Worm (Caenorhabditis elegans) whole organism, L3 larva: Measurements from ENCODE around the gene nspe-6.

Experiments used
- R02D3.7 ChIP-seq: fragments of 150-350 bp; optimal IDR thresholded peaks from 2 replicates; lab custom pipeline; 2014; ENCODE audit warnings: missing biosample characterization, missing genetic modification characterization
- ZK546.5 ChIP-seq: sonication (generic microtip); optimal IDR thresholded peaks from 2 replicates; lab custom pipeline; 2017; ENCODE audit warnings: missing biosample characterization, missing genetic modification characterization
- aly-2 ChIP-seq: fragments of 150-350 bp; optimal IDR thresholded peaks from 2 replicates; lab custom pipeline; 2014; ENCODE audit warnings: missing biosample characterization, missing genetic modification characterization
- ama-1 ChIP-seq: fragments of 150-350 bp; optimal IDR thresholded peaks from 2 replicates; lab custom pipeline; 2018
- ceh-16 ChIP-seq: sonication (generic microtip); optimal IDR thresholded peaks from 2 replicates; lab custom pipeline; 2017; ENCODE audit warnings: missing biosample characterization, missing genetic modification characterization
- ceh-28 ChIP-seq: fragments of 150-350 bp; optimal IDR thresholded peaks from 2 replicates; lab custom pipeline; 2014; ENCODE audit warnings: missing biosample characterization, missing genetic modification reagents, missing genetic modification characterization
- ceh-82 ChIP-seq: fragments of 150-350 bp; optimal IDR thresholded peaks from 2 replicates; lab custom pipeline; 2014; ENCODE audit warnings: missing biosample characterization, missing genetic modification characterization
- ceh-9 ChIP-seq: sonication (generic microtip); optimal IDR thresholded peaks from 2 replicates; lab custom pipeline; 2018; ENCODE audit warnings: missing biosample characterization, missing genetic modification characterization
- daf-12 ChIP-seq: fragments of 150-350 bp; optimal IDR thresholded peaks from 2 replicates; lab custom pipeline; 2014; ENCODE audit warnings: missing biosample characterization, missing genetic modification reagents, missing genetic modification characterization
- egl-27 ChIP-seq: sonication (generic microtip); optimal IDR thresholded peaks from 4 replicates; lab custom pipeline; 2017; ENCODE audit warnings: missing biosample characterization, missing genetic modification reagents, missing genetic modification characterization
- egl-5 ChIP-seq: fragments of 150-350 bp; optimal IDR thresholded peaks from 2 replicates; lab custom pipeline; 2017; ENCODE audit warnings: missing biosample characterization, missing genetic modification reagents, missing genetic modification characterization, inconsistent platforms
- elt-1 ChIP-seq: fragments of 150-350 bp; optimal IDR thresholded peaks from 2 replicates; lab custom pipeline; 2014; ENCODE audit warnings: missing biosample characterization, missing genetic modification characterization
- elt-2 ChIP-seq: sonication (generic microtip); optimal IDR thresholded peaks from 2 replicates; lab custom pipeline; 2016; ENCODE audit warnings: missing genetic modification reagents, mild to moderate bottlenecking, missing genetic modification characterization, missing compliant biosample characterization
- elt-3 ChIP-seq, 3 experiments: fragments of 150-350 bp in 1 of 3; sonication (generic microtip) in 2 of 3; optimal IDR thresholded peaks; 2 replicates in 2 of 3; 4 replicates in 1 of 3; lab custom pipeline; 2014 to 2017; ENCODE audit warnings: missing biosample characterization in 3 of 3, missing genetic modification characterization in 3 of 3
- eor-1 ChIP-seq, 2 experiments: fragments of 150-350 bp; optimal IDR thresholded peaks; 2 replicates each; lab custom pipeline; 2014 to 2018; ENCODE audit warnings: missing biosample characterization in 2 of 2, missing genetic modification characterization in 2 of 2
- fkh-2 ChIP-seq: fragments of 150-350 bp; optimal IDR thresholded peaks from 2 replicates; lab custom pipeline; 2014; ENCODE audit warnings: missing biosample characterization, missing genetic modification reagents, missing genetic modification characterization
- hmg-11 ChIP-seq: sonication (generic microtip); optimal IDR thresholded peaks from 2 replicates; lab custom pipeline; 2016; ENCODE audit warnings: missing genetic modification characterization, missing compliant biosample characterization
- jun-1 ChIP-seq: fragments of 150-350 bp; optimal IDR thresholded peaks from 2 replicates; lab custom pipeline; 2014; ENCODE audit warnings: missing biosample characterization, missing genetic modification reagents, missing genetic modification characterization
- lin-15B ChIP-seq: fragments of 150-350 bp; optimal IDR thresholded peaks from 2 replicates; lab custom pipeline; 2014; ENCODE audit warnings: missing biosample characterization, missing genetic modification characterization
- lin-39 ChIP-seq: fragments of 150-350 bp; optimal IDR thresholded peaks from 2 replicates; lab custom pipeline; 2018; ENCODE audit warnings: missing biosample characterization, missing genetic modification reagents, missing genetic modification characterization
- lsy-12 ChIP-seq: sonication (generic microtip); optimal IDR thresholded peaks from 2 replicates; lab custom pipeline; 2016; ENCODE audit warnings: mild to moderate bottlenecking, missing genetic modification characterization, missing compliant biosample characterization
- mdl-1 ChIP-seq: fragments of 150-350 bp; optimal IDR thresholded peaks from 2 replicates; lab custom pipeline; 2014; ENCODE audit warnings: missing biosample characterization, missing genetic modification characterization
- mml-1 ChIP-seq: fragments of 150-350 bp; sonication (generic microtip); optimal IDR thresholded peaks from 3 replicates; lab custom pipeline; 2014; ENCODE audit warnings: missing biosample characterization, missing genetic modification characterization
- nhr-11 ChIP-seq: fragments of 150-350 bp; optimal IDR thresholded peaks from 2 replicates; lab custom pipeline; 2014; ENCODE audit warnings: missing biosample characterization, missing genetic modification characterization
- nhr-23 ChIP-seq: fragments of 150-350 bp; optimal IDR thresholded peaks from 2 replicates; lab custom pipeline; 2014; ENCODE audit warnings: missing biosample characterization, missing genetic modification reagents, missing genetic modification characterization
- nhr-237 ChIP-seq: fragments of 150-350 bp; optimal IDR thresholded peaks from 2 replicates; lab custom pipeline; 2014; ENCODE audit warnings: missing biosample characterization, missing genetic modification characterization
- nhr-25 ChIP-seq: sonication (generic microtip); optimal IDR thresholded peaks from 2 replicates; lab custom pipeline; 2017; ENCODE audit warnings: missing biosample characterization, missing genetic modification characterization
- nhr-43 ChIP-seq: sonication (generic microtip); optimal IDR thresholded peaks from 2 replicates; lab custom pipeline; 2016; ENCODE audit warnings: mild to moderate bottlenecking, missing genetic modification characterization, missing compliant biosample characterization; ENCODE audit not compliant: poor library complexity, severe bottlenecking
- nhr-67 ChIP-seq: fragments of 150-350 bp; optimal IDR thresholded peaks from 2 replicates; lab custom pipeline; 2014; ENCODE audit warnings: missing biosample characterization, missing genetic modification characterization
- nhr-76 ChIP-seq: fragments of 150-350 bp; sonication (generic microtip); optimal IDR thresholded peaks from 5 replicates; lab custom pipeline; 2014; ENCODE audit warnings: missing biosample characterization, missing genetic modification characterization
- pha-4 ChIP-seq: fragments of 150-350 bp; optimal IDR thresholded peaks from 2 replicates; lab custom pipeline; 2014; ENCODE audit warnings: missing biosample characterization, missing genetic modification reagents, missing genetic modification characterization
- pqm-1 ChIP-seq: fragments of 150-350 bp; optimal IDR thresholded peaks from 2 replicates; lab custom pipeline; 2017; ENCODE audit warnings: missing biosample characterization, missing genetic modification characterization, inconsistent platforms
- sea-2 ChIP-seq: fragments of 150-350 bp; sonication (generic microtip); optimal IDR thresholded peaks from 4 replicates; lab custom pipeline; 2014; ENCODE audit warnings: missing biosample characterization, missing genetic modification reagents, missing genetic modification characterization
- snpc-4 ChIP-seq: fragments of 150-350 bp; optimal IDR thresholded peaks from 2 replicates; lab custom pipeline; 2014; ENCODE audit warnings: missing biosample characterization, missing genetic modification characterization
- unc-39 ChIP-seq: sonication (generic microtip); optimal IDR thresholded peaks from 4 replicates; lab custom pipeline; 2017; ENCODE audit warnings: missing biosample characterization, missing genetic modification characterization
- unc-62 ChIP-seq: fragments of 150-350 bp; sonication (generic microtip); optimal IDR thresholded peaks from 4 replicates; lab custom pipeline; 2014; ENCODE audit warnings: missing biosample characterization, missing genetic modification reagents, missing genetic modification characterization
- ztf-11 ChIP-seq: fragments of 150-350 bp; optimal IDR thresholded peaks from 2 replicates; lab custom pipeline; 2014; ENCODE audit warnings: missing biosample characterization, missing genetic modification characterization
- ztf-4 ChIP-seq: fragments of 150-350 bp; optimal IDR thresholded peaks from 2 replicates; lab custom pipeline; 2014; ENCODE audit warnings: missing biosample characterization, missing genetic modification characterization

nspe-6 gene

ce11 chrII:12615413-12615812 is 568 bp downstream of the nspe-6 start:
- TF ChIP-seq elt-1 (tag; lab: Kevin White, UChicago): no peak
- no peak for TF ChIP-seq snpc-4 (tag; lab: Kevin White, UChicago)
- no peak for TF ChIP-seq nhr-76
- TF ChIP-seq nhr-43: peak; percentile 91
- peak; percentile 42 for TF ChIP-seq nhr-23
- TF ChIP-seq sea-2 (GFP tag; lab: Kevin White, UChicago): no peak
- TF ChIP-seq R02D3.7: no peak
- no peak for TF ChIP-seq unc-62 (GFP tag; lab: Kevin White, UChicago)
- no peak for TF ChIP-seq ama-1
- TF ChIP-seq, all 47 proteins: peak for 2

- TF ChIP-seq hmg-11 (tag; lab: Kevin White, UChicago) (no peak), lin-15B (no peak), elt-2 (tag; lab: Kevin White, UChicago) (no peak), ceh-9 (no peak), unc-39 (tag; lab: Kevin White, UChicago) (no peak), fkh-2 (tag; lab: Kevin White, UChicago) (no peak), sea-2 (GFP tag; lab: Kevin White, UChicago) (no peak), pha-4 (no peak), ama-1 (no peak), elt-3 (tag; optimal IDR thresholded peaks at IDR 0.05; lab: Kevin White, UChicago) (no peak), nhr-23 (no peak), ztf-4 (tag; lab: Kevin White, UChicago) (no peak), egl-5 (tag; lab: Kevin White, UChicago) (no peak), nhr-25 (tag; lab: Kevin White, UChicago) (no peak), nhr-76 (no peak), daf-12 (tag; lab: Kevin White, UChicago) (no peak), nhr-11 (no peak), nhr-67 (no peak), ZK546.5 (tag; lab: Kevin White, UChicago) (no peak), eor-1 (tag; optimal IDR thresholded peaks at IDR 0.05; lab: Kevin White, UChicago) (no peak)
Measured at ce11 chrII:12612218-12612617, 3.8 kb downstream of the nspe-6 start, which contains the start of gene nspe-4. Gene nspe-4, plus strand, starts transcription at chrII:12612518.

ce11 chrII:12608653-12609052 is 7.3 kb downstream of the nspe-6 start, which contains the start of gene Y38E10A.9:
Gene Y38E10A.9, plus strand, starts transcription at chrII:12608953.
- TF ChIP-seq elt-3 (tag; optimal IDR thresholded peaks at IDR 0.05; lab: Kevin White, UChicago) (no peak), lsy-12 (no peak), nhr-25 (tag; lab: Kevin White, UChicago) (no peak), mdl-1 (no peak), egl-5 (tag; lab: Kevin White, UChicago) (no peak), snpc-4 (tag; lab: Kevin White, UChicago) (no peak), pqm-1 (tag; lab: Kevin White, UChicago) (no peak), fkh-2 (tag; lab: Kevin White, UChicago) (no peak), ceh-16 (tag; lab: Kevin White, UChicago) (no peak), nhr-237 (tag; lab: Kevin White, UChicago) (no peak), aly-2 (no peak), daf-12 (tag; lab: Kevin White, UChicago) (no peak), ceh-82 (no peak), elt-1 (tag; lab: Kevin White, UChicago) (no peak), ama-1 (no peak), lin-39 (tag; lab: Kevin White, UChicago) (no peak)

ce11 chrII:12606900-12607299 is 9.1 kb downstream of the nspe-6 start, which contains the start of gene Y38E10A.8:
Gene Y38E10A.8, plus strand, starts transcription at chrII:12607200.
- no peak for TF ChIP-seq nhr-76
- TF ChIP-seq ztf-11: no peak
- TF ChIP-seq nhr-23: no peak
- no peak for TF ChIP-seq ceh-9
- no peak for TF ChIP-seq pqm-1 (tag; lab: Kevin White, UChicago)
- TF ChIP-seq pha-4: no peak
- TF ChIP-seq unc-39 (tag; lab: Kevin White, UChicago): no peak
- no peak for TF ChIP-seq egl-27
- no peak for TF ChIP-seq nhr-25 (tag; lab: Kevin White, UChicago)
- TF ChIP-seq nhr-237 (tag; lab: Kevin White, UChicago): no peak
- no peak for TF ChIP-seq eor-1 (tag; optimal IDR thresholded peaks at IDR 0.05; lab: Kevin White, UChicago)
- no peak for TF ChIP-seq nhr-43

ce11 chrII:12606108-12606507 is 9.9 kb downstream of the nspe-6 start:
- TF ChIP-seq jun-1 (tag; lab: Kevin White, UChicago) (no peak), hmg-11 (tag; lab: Kevin White, UChicago) (no peak), unc-39 (tag; lab: Kevin White, UChicago) (no peak), fkh-2 (tag; lab: Kevin White, UChicago) (no peak), egl-5 (tag; lab: Kevin White, UChicago) (no peak), mdl-1 (no peak), lin-39 (tag; lab: Kevin White, UChicago) (no peak), snpc-4 (tag; lab: Kevin White, UChicago) (no peak), elt-3 (tag; optimal IDR thresholded peaks at IDR 0.05; lab: Kevin White, UChicago) (no peak), eor-1 (tag; optimal IDR thresholded peaks at IDR 0.05; lab: Kevin White, UChicago) (no peak), ceh-28 (no peak), ZK546.5 (tag; lab: Kevin White, UChicago) (no peak), unc-62 (GFP tag; lab: Kevin White, UChicago) (no peak), mml-1 (tag; lab: Kevin White, UChicago) (no peak), nhr-237 (tag; lab: Kevin White, UChicago) (no peak)
- TF ChIP-seq, all 47 proteins: peak for 0
